Worm (Caenorhabditis elegans) whole organism, L4 larva: ENCODE measurements around the gene spe-44.

Experiments used
- F10B5.3 ChIP-seq: sonication (generic microtip); optimal IDR thresholded peaks from 2 replicates; lab custom pipeline; 2016; ENCODE audit warnings: mild to moderate bottlenecking, missing genetic modification characterization, missing compliant biosample characterization
- F26F4.8 ChIP-seq: fragments of 200-800 bp; sonication (Bioruptor generic); conservative IDR thresholded peaks from 2 replicates; pipeline ENCODE4 v1.3.6; 2022; ENCODE audit warnings: missing genetic modification characterization, missing compliant biosample characterization
- F37D6.2 ChIP-seq: sonication (generic microtip); optimal IDR thresholded peaks from 2 replicates; lab custom pipeline; 2016; ENCODE audit warnings: mild to moderate bottlenecking, missing genetic modification characterization, missing compliant biosample characterization
- Y48G9A.11 ChIP-seq: fragments of 200-800 bp; sonication (Bioruptor generic); IDR thresholded peaks from 2 replicates; pipeline ENCODE4 v1.3.6; 2022; ENCODE audit warnings: missing genetic modification reagents, missing genetic modification characterization, missing compliant biosample characterization
- Y75B8A.6 ChIP-seq: fragments of 200-800 bp; sonication (Bioruptor generic); IDR thresholded peaks from 2 replicates; pipeline ENCODE4 v1.3.6; 2022; ENCODE audit warnings: missing genetic modification reagents, missing genetic modification characterization, missing compliant biosample characterization
- aha-1 ChIP-seq: fragments of 150-350 bp; peaks from one replicate; lab custom pipeline; 2014; ENCODE audit warnings: missing biosample characterization, missing genetic modification characterization
- aly-2 ChIP-seq: sonication (generic microtip); optimal IDR thresholded peaks from 2 replicates; lab custom pipeline; 2018; ENCODE audit warnings: missing biosample characterization, missing genetic modification characterization
- ama-1 ChIP-seq: fragments of 150-350 bp; optimal IDR thresholded peaks from 2 replicates; lab custom pipeline; 2014; ENCODE audit warnings: inconsistent platforms, mixed read lengths
- arid-1 ChIP-seq: fragments of 200-800 bp; sonication (Bioruptor generic); conservative IDR thresholded peaks from 2 replicates; pipeline ENCODE4 v1.3.6; 2022; ENCODE audit warnings: missing genetic modification reagents, missing genetic modification characterization, missing compliant biosample characterization
- ceh-32 ChIP-seq: sonication (generic microtip); optimal IDR thresholded peaks from 2 replicates; lab custom pipeline; 2016; ENCODE audit warnings: mild to moderate bottlenecking, missing genetic modification characterization, missing compliant biosample characterization; ENCODE audit not compliant: poor library complexity
- ceh-44 ChIP-seq: fragments of 200-800 bp; sonication (Bioruptor generic); IDR thresholded peaks from 2 replicates; pipeline ENCODE4 v1.3.6; 2022; ENCODE audit warnings: missing genetic modification reagents, missing genetic modification characterization, missing compliant biosample characterization
- ceh-62 ChIP-seq: sonication (generic microtip); optimal IDR thresholded peaks from 2 replicates; lab custom pipeline; 2017; ENCODE audit warnings: missing biosample characterization, missing genetic modification characterization
- daf-19 ChIP-seq: fragments of 200-800 bp; sonication (Bioruptor generic); conservative IDR thresholded peaks from 2 replicates; pipeline ENCODE4 v1.3.6; 2022; ENCODE audit warnings: missing genetic modification characterization, missing compliant biosample characterization
- daf-8 ChIP-seq: fragments of 200-800 bp; sonication (Bioruptor generic); IDR thresholded peaks from 2 replicates; pipeline ENCODE4 v1.3.6; 2022; ENCODE audit warnings: missing genetic modification characterization, missing compliant biosample characterization
- dmd-6 ChIP-seq: fragments of 200-800 bp; sonication (Bioruptor generic); IDR thresholded peaks from 2 replicates; pipeline ENCODE4 v1.3.6; 2022; ENCODE audit warnings: missing genetic modification reagents, missing genetic modification characterization, missing compliant biosample characterization
- dmd-9 ChIP-seq: fragments of 200-800 bp; sonication (Bioruptor generic); IDR thresholded peaks from 2 replicates; pipeline ENCODE4 v1.3.6; 2022; ENCODE audit warnings: missing genetic modification reagents, missing genetic modification characterization, missing compliant biosample characterization
- duxl-1 ChIP-seq: sonication (generic microtip); optimal IDR thresholded peaks from 2 replicates; lab custom pipeline; 2016; ENCODE audit warnings: mild to moderate bottlenecking, missing genetic modification characterization, moderate library complexity, missing compliant biosample characterization; ENCODE audit not compliant: poor library complexity
- egl-27 ChIP-seq: sonication (generic microtip); optimal IDR thresholded peaks from 3 replicates; lab custom pipeline; 2017; ENCODE audit warnings: missing biosample characterization, missing genetic modification reagents, missing genetic modification characterization
- fos-1 ChIP-seq: fragments of 150-350 bp; optimal IDR thresholded peaks from 2 replicates; lab custom pipeline; 2014; ENCODE audit warnings: missing biosample characterization, missing genetic modification characterization
- hlh-30 ChIP-seq: sonication (generic microtip); optimal IDR thresholded peaks from 2 replicates; lab custom pipeline; 2017; ENCODE audit warnings: antibody characterized with exemption, mild to moderate bottlenecking, missing genetic modification characterization, missing compliant biosample characterization; ENCODE audit not compliant: insufficient read depth
- lim-7 ChIP-seq: fragments of 200-800 bp; sonication (Bioruptor generic); IDR thresholded peaks from 2 replicates; pipeline ENCODE4 v1.3.6; 2022; ENCODE audit warnings: missing genetic modification characterization, missing compliant biosample characterization
- lin-1 ChIP-seq: fragments of 200-800 bp; sonication (Bioruptor generic); IDR thresholded peaks from 2 replicates; pipeline ENCODE4 v1.3.6; 2022; ENCODE audit warnings: missing genetic modification reagents, missing genetic modification characterization, missing compliant biosample characterization
- lin-15B ChIP-seq: fragments of 150-350 bp; sonication (generic microtip); optimal IDR thresholded peaks from 3 replicates; lab custom pipeline; 2014; ENCODE audit warnings: missing biosample characterization, missing genetic modification characterization
- lin-38 ChIP-seq: fragments of 200-800 bp; sonication (Bioruptor generic); IDR thresholded peaks from 2 replicates; pipeline ENCODE4 v1.3.6; 2022; ENCODE audit warnings: missing genetic modification reagents, missing genetic modification characterization, missing compliant biosample characterization
- lir-3 ChIP-seq: sonication (generic microtip); optimal IDR thresholded peaks from 2 replicates; lab custom pipeline; 2016; ENCODE audit warnings: mild to moderate bottlenecking, missing genetic modification characterization, missing compliant biosample characterization
- madf-5 ChIP-seq, 2 experiments: fragments of 200-800 bp; sonication (Bioruptor generic); IDR thresholded peaks; 2 replicates each; pipeline ENCODE4 v1.3.6; 2022; ENCODE audit warnings: missing compliant biosample characterization in 2 of 2, missing genetic modification characterization in 2 of 2
- madf-9 ChIP-seq: fragments of 200-800 bp; sonication (Bioruptor generic); conservative IDR thresholded peaks from 2 replicates; pipeline ENCODE4 v1.3.6; 2022; ENCODE audit warnings: missing genetic modification reagents, missing genetic modification characterization, missing compliant biosample characterization
- mdl-1 ChIP-seq, 2 experiments: fragments of 150-350 bp in 1 of 2; sonication (generic microtip) in 1 of 2; optimal IDR thresholded peaks; 2 replicates each; lab custom pipeline; 2014 to 2017; ENCODE audit warnings: missing biosample characterization in 2 of 2, missing genetic modification characterization in 2 of 2
- mep-1 ChIP-seq: fragments of 150-350 bp; sonication (generic microtip); optimal IDR thresholded peaks from 3 replicates; lab custom pipeline; 2014; ENCODE audit warnings: missing biosample characterization, missing genetic modification characterization
- mxl-2 ChIP-seq: fragments of 200-800 bp; sonication (Bioruptor generic); conservative IDR thresholded peaks from 2 replicates; pipeline ENCODE4 v1.3.6; 2022; ENCODE audit warnings: missing genetic modification reagents, missing genetic modification characterization, missing compliant biosample characterization
- nhr-10 ChIP-seq: fragments of 150-350 bp; optimal IDR thresholded peaks from 2 replicates; lab custom pipeline; 2014; ENCODE audit warnings: missing biosample characterization, missing genetic modification characterization
- nhr-11 ChIP-seq: fragments of 150-350 bp; optimal IDR thresholded peaks from 2 replicates; lab custom pipeline; 2014; ENCODE audit warnings: missing biosample characterization, missing genetic modification characterization
- nhr-237 ChIP-seq: sonication (generic microtip); optimal IDR thresholded peaks from 2 replicates; lab custom pipeline; 2017; ENCODE audit warnings: missing biosample characterization, missing genetic modification characterization
- nhr-25 ChIP-seq: sonication (generic microtip); optimal IDR thresholded peaks from 2 replicates; lab custom pipeline; 2017; ENCODE audit warnings: missing genetic modification characterization, mild to moderate bottlenecking, missing compliant biosample characterization, antibody characterized with exemption, moderate library complexity, borderline replicate concordance; ENCODE audit not compliant: insufficient read depth
- nhr-42 ChIP-seq: fragments of 200-800 bp; sonication (Bioruptor generic); IDR thresholded peaks from 2 replicates; pipeline ENCODE4 v1.3.6; 2022; ENCODE audit warnings: missing genetic modification characterization, missing compliant biosample characterization
- nhr-6 ChIP-seq: fragments of 150-350 bp; optimal IDR thresholded peaks from 2 replicates; lab custom pipeline; 2014; ENCODE audit warnings: missing biosample characterization, missing genetic modification characterization
- nhr-76 ChIP-seq: fragments of 150-350 bp; optimal IDR thresholded peaks from 2 replicates; lab custom pipeline; 2014; ENCODE audit warnings: missing biosample characterization, missing genetic modification characterization
- php-3 ChIP-seq: fragments of 200-800 bp; sonication (Bioruptor generic); IDR thresholded peaks from 2 replicates; pipeline ENCODE4 v1.3.6; 2022; ENCODE audit warnings: missing genetic modification reagents, missing genetic modification characterization, missing compliant biosample characterization
- pqm-1 ChIP-seq: sonication (generic microtip); optimal IDR thresholded peaks from 2 replicates; lab custom pipeline; 2017; ENCODE audit warnings: missing biosample characterization, missing genetic modification characterization
- saeg-2 ChIP-seq: fragments of 200-800 bp; sonication (Bioruptor generic); IDR thresholded peaks from 2 replicates; pipeline ENCODE4 v1.3.6; 2022; ENCODE audit warnings: missing genetic modification reagents, missing genetic modification characterization, missing compliant biosample characterization
- sdz-12 ChIP-seq: fragments of 200-800 bp; sonication (Bioruptor generic); optimal IDR thresholded peaks from 2 replicates; lab custom pipeline; 2018; ENCODE audit warnings: mild to moderate bottlenecking, missing genetic modification characterization, missing compliant biosample characterization
- skn-1 ChIP-seq: fragments of 150-350 bp; optimal IDR thresholded peaks from 2 replicates; lab custom pipeline; 2014; ENCODE audit warnings: missing biosample characterization, missing genetic modification characterization
- snpc-1.2 ChIP-seq: fragments of 200-800 bp; sonication (Bioruptor generic); IDR thresholded peaks from 2 replicates; pipeline ENCODE4 v1.3.6; 2022; ENCODE audit warnings: missing genetic modification reagents, missing genetic modification characterization, missing compliant biosample characterization
- snpc-4 ChIP-seq: fragments of 150-350 bp; optimal IDR thresholded peaks from 2 replicates; lab custom pipeline; 2014; ENCODE audit warnings: missing biosample characterization, missing genetic modification characterization
- unc-130 ChIP-seq: sonication (generic microtip); optimal IDR thresholded peaks from 2 replicates; lab custom pipeline; 2016; ENCODE audit warnings: missing genetic modification reagents, missing genetic modification characterization, missing compliant biosample characterization
- unc-39 ChIP-seq: sonication (generic microtip); optimal IDR thresholded peaks from 2 replicates; lab custom pipeline; 2017; ENCODE audit warnings: missing biosample characterization, missing genetic modification characterization
- unc-62 ChIP-seq, 3 experiments: fragments of 150-350 bp in 1 of 3; sonication (generic microtip); optimal IDR thresholded peaks in 2 of 3; peaks in 1 of 3; 1 replicate in 1 of 3; 2 replicates in 2 of 3; lab custom pipeline; 2014 to 2017; ENCODE audit warnings: missing biosample characterization in 3 of 3, missing genetic modification characterization in 3 of 3, missing genetic modification reagents in 3 of 3, missing genotype in 1 of 3

The spe-44 gene

ce11 chrIV:12410167-12410566, 43.8 kb downstream of the spe-44 start, which contains the start of gene acl-13:
Gene acl-13, plus strand, starts transcription at chrIV:12410467.
- TF ChIP-seq ama-1 (lab: Kevin White, UChicago) (no peak), lin-15B (tag; lab: Kevin White, UChicago) (no peak)

- TF ChIP-seq lin-38 (GFP tag; lab: Robert Waterston, UW) (peak; percentile 26), dmd-6 (GFP tag; lab: Robert Waterston, UW) (no peak), F10B5.3 (tag; lab: Kevin White, UChicago) (no peak), nhr-42 (GFP tag; lab: Robert Waterston, UW) (no peak)
These were observed 45.4 kb downstream of the spe-44 start, which contains the start of gene dsb-1 for ce11 chrIV:12408625-12409024. Gene dsb-1, plus strand, starts transcription at chrIV:12408925.

ce11 chrIV:12404137-12404536, 49.9 kb downstream of the spe-44 start, which contains the start of gene gex-3:
Gene gex-3, plus strand, starts transcription at chrIV:12404431.
- no peak for TF ChIP-seq ceh-44 (GFP tag; lab: Robert Waterston, UW)
- TF ChIP-seq mdl-1 (tag; optimal IDR thresholded peaks at IDR 0.05; lab: Kevin White, UChicago): no peak
- TF ChIP-seq mxl-2 (GFP tag; lab: Robert Waterston, UW): no peak
- TF ChIP-seq Y75B8A.6 (GFP tag; lab: Robert Waterston, UW): no peak
- peak; percentile 77 for TF ChIP-seq snpc-1.2
- TF ChIP-seq egl-27 (tag; lab: Kevin White, UChicago): no peak
- no peak for TF ChIP-seq duxl-1 (tag; lab: Kevin White, UChicago)
- no peak for TF ChIP-seq arid-1 (GFP tag; lab: Robert Waterston, UW)
- TF ChIP-seq unc-130 (GFP tag; lab: Kevin White, UChicago): peak; percentile 71
- TF ChIP-seq unc-39 (tag; lab: Kevin White, UChicago): no peak
- TF ChIP-seq F37D6.2 (tag; lab: Kevin White, UChicago): no peak
- TF ChIP-seq ama-1 (lab: Kevin White, UChicago): no peak
- TF ChIP-seq lir-3 (tag; lab: Kevin White, UChicago): no peak
- TF ChIP-seq nhr-42 (GFP tag; lab: Robert Waterston, UW): no peak
- 0 out of 2 replicates have a peak, but pooled peaks have one; percentile 32 for TF ChIP-seq daf-19 (GFP tag; lab: Robert Waterston, UW)
- TF ChIP-seq lin-1 (GFP tag; lab: Robert Waterston, UW): no peak
- no peak for TF ChIP-seq lim-7
- TF ChIP-seq php-3 (GFP tag; lab: Robert Waterston, UW): no peak
- TF ChIP-seq dmd-9: no peak
- no peak for TF ChIP-seq ceh-32
- TF ChIP-seq mep-1: peak; percentile 81
- TF ChIP-seq snpc-4 (tag; lab: Kevin White, UChicago): no peak
- no peak for TF ChIP-seq F10B5.3 (tag; lab: Kevin White, UChicago)
- no peak for TF ChIP-seq madf-9
- TF ChIP-seq dmd-6 (GFP tag; lab: Robert Waterston, UW): peak; percentile 30; the same call in 1 of the 2 replicates
- TF ChIP-seq madf-5 (GFP tag; IDR thresholded peaks at IDR 0.05; lab: Robert Waterston, UW): no peak
- TF ChIP-seq nhr-10 (tag; lab: Kevin White, UChicago): no peak
- TF ChIP-seq aly-2 (tag; lab: Kevin White, UChicago): no peak
- peak; percentile 98 for TF ChIP-seq aha-1 (tag; lab: Kevin White, UChicago)
- peak; percentile 86 for TF ChIP-seq nhr-6 (tag; lab: Kevin White, UChicago)
- no peak for TF ChIP-seq skn-1 (tag; lab: Kevin White, UChicago)
- TF ChIP-seq hlh-30: peak; percentile 82
- TF ChIP-seq sdz-12: no peak
- no peak for TF ChIP-seq nhr-76 (tag; lab: Kevin White, UChicago)
- no peak for TF ChIP-seq daf-8 (GFP tag; lab: Robert Waterston, UW)
- peak; percentile 2 for TF ChIP-seq nhr-11 (tag; lab: Kevin White, UChicago)
- TF ChIP-seq ceh-62: no peak
- no peak for TF ChIP-seq fos-1 (tag; lab: Kevin White, UChicago)
- TF ChIP-seq saeg-2 (GFP tag; lab: Robert Waterston, UW): no peak
- no peak for TF ChIP-seq nhr-237 (tag; lab: Kevin White, UChicago)
- peak in 1 of 2 experiments; percentile 78 for TF ChIP-seq unc-62 (GFP tag; optimal IDR thresholded peaks at IDR 0.05 in 1 of 2; lab: Kevin White, UChicago)
- TF ChIP-seq unc-62 (tag; optimal IDR thresholded peaks at IDR 0.05; lab: Kevin White, UChicago): no peak
- TF ChIP-seq nhr-25 (tag; lab: Kevin White, UChicago): peak; percentile 25
- TF ChIP-seq F26F4.8 (GFP tag; lab: Robert Waterston, UW): no peak
- no peak for TF ChIP-seq pqm-1 (tag; lab: Kevin White, UChicago)
- no peak for TF ChIP-seq Y48G9A.11 (GFP tag; lab: Robert Waterston, UW)
